Worm (Caenorhabditis elegans) whole organism, midembryonic: ENCODE results near the gene amx-1.

Experiments used
- cog-1 ChIP-seq: sonication (generic microtip); optimal IDR thresholded peaks from 2 replicates; lab custom pipeline; 2016; ENCODE audit warnings: missing genetic modification characterization, missing compliant biosample characterization
- ref-1 ChIP-seq: fragments of 200-800 bp; sonication (Bioruptor generic); conservative IDR thresholded peaks from 2 replicates; pipeline ENCODE4 v1.3.6; 2022; ENCODE audit warnings: missing genetic modification reagents, missing genetic modification characterization, missing compliant biosample characterization

DNA sequence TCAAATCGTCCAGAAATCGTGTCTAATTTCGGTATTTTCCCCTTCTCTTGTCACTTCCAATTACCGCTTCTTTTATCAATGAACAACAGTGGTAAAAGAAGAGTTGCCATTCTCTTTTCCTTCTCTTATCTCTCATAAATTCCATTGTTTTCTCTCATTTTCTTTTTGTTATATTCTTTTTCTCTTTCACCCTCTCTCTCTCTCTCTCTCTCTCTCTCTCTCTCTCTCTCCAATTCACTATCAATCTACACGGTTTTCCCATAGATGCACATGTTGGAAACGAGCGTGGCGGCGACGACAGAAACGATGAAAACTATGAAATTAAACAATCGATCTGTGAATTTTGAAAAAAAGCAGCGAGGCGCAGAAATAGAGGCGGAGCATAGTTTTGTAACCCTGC, 23.0 kb upstream of the amx-1 start:
- TF ChIP-seq cog-1 (tag; lab: Kevin White, UChicago) (no peak), ref-1 (no peak)
